Worm (Caenorhabditis elegans) whole organism, L4/young adult: ENCODE results near the gene K11G9.5.

ENCODE experiments used
- dao-5 ChIP-seq: sonication (generic microtip); optimal IDR thresholded peaks from 2 replicates; lab custom pipeline; 2016; ENCODE audit warnings: missing genotype, missing genetic modification characterization, moderate library complexity, missing compliant biosample characterization
- him-1 ChIP-seq: sonication (generic microtip); optimal IDR thresholded peaks from 2 replicates; lab custom pipeline; 2016; ENCODE audit warnings: missing genotype, missing genetic modification reagents, missing genetic modification characterization, missing compliant biosample characterization

ce11 chrV:6699021-6699420, 10.7 kb upstream of the K11G9.5 start:
- TF ChIP-seq dao-5 (no peak), him-1 (tag; lab: Kevin White, UChicago) (no peak)
